Fruit fly (Drosophila melanogaster): ENCODE results near the gene Naa15-16.

Gene Naa15-16

DNA sequence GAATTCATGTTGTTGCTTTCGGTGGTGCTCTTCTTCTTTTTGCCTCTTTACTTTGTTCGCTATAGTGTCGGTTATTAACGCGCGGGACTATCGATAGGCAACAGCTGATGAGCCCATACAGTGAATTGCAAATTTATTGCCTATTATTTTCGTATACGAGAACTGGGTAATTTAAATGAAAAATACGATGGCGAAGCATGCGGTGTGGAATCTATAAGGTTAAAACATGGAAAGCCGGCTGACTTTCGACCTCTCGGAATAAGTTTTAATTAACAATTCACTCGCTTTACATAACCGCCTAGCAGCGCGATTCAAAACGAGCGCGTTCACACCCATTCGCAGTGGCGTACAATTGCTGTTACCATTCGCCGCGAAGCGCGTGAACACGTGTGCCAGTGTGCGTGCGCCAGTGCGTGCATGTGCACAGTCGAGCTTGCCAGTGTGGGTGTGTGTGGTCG, at the start of gene Naa15-16, which contains the start of gene mRpS14:
TSS of gene Naa15-16 (plus strand) at position 116 of the 458 bp plus-strand sequence.
TSS of gene mRpS14 (minus strand) at position 370 of the 458 bp plus-strand sequence.
- no peak for TF ChIP-seq insv (optimal IDR thresholded peaks at IDR 0.05)
- TF ChIP-seq Myc (optimal IDR thresholded peaks at IDR 0.05) = no peak
- TF ChIP-seq Sin3A (optimal IDR thresholded peaks at IDR 0.05) = no peak
- no peak for TF ChIP-seq ttk (optimal IDR thresholded peaks at IDR 0.05)
- TF ChIP-seq h (optimal IDR thresholded peaks at IDR 0.05) = no peak
- TF ChIP-seq psq (optimal IDR thresholded peaks at IDR 0.05) = no peak

DNA sequence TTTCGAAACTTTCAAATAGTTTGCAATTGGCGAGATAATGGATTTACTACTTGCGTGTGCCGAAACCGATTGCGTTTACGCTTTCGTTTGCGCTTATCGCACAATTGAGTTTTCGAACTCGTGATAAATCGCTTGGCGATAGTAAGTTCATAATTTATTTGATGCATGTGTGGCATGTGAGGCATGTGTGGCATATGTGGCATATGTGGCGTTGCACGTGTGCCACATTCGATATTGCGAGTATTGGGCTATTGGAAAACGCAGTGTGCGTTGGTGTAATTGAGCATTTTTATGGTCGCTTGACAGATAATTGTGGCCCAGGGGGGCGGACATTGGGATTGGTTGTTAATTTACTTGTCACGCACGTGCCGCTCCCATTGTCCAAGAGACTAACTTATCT, 46.0 kb upstream of the Naa15-16 start:
- no peak for TF ChIP-seq h (optimal IDR thresholded peaks at IDR 0.05)
- no peak for TF ChIP-seq psq (optimal IDR thresholded peaks at IDR 0.05)
- TF ChIP-seq ttk (optimal IDR thresholded peaks at IDR 0.05) = no peak
- TF ChIP-seq insv (optimal IDR thresholded peaks at IDR 0.05) = no peak
- no peak for TF ChIP-seq Sin3A (optimal IDR thresholded peaks at IDR 0.05)

DNA sequence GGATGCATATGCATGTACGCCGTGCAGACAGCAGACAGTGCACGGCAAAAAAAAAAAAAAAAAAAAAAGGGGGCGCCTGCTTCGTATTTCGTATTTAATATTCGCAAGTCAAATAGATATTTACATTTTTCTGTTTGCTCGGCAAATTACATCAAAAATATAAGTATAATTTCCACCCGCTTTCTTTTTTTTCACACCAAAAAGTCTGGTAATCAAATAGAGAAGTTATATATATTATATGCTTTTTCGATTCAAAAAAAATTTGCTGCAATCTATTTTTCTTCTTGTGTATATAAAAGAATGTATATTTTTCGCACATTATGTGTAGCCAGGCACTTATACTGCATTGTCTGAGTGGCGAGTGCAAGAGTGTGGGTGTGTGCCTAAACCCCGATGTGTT, 31.5 kb upstream of the Naa15-16 start:
- TF ChIP-seq insv (optimal IDR thresholded peaks at IDR 0.05) = no peak
- no peak for TF ChIP-seq ttk (optimal IDR thresholded peaks at IDR 0.05)
- TF ChIP-seq psq (optimal IDR thresholded peaks at IDR 0.05) = no peak
- no peak for TF ChIP-seq Sin3A (optimal IDR thresholded peaks at IDR 0.05)
- no peak for TF ChIP-seq Myc (optimal IDR thresholded peaks at IDR 0.05)
- no peak for TF ChIP-seq h (optimal IDR thresholded peaks at IDR 0.05)

DNA sequence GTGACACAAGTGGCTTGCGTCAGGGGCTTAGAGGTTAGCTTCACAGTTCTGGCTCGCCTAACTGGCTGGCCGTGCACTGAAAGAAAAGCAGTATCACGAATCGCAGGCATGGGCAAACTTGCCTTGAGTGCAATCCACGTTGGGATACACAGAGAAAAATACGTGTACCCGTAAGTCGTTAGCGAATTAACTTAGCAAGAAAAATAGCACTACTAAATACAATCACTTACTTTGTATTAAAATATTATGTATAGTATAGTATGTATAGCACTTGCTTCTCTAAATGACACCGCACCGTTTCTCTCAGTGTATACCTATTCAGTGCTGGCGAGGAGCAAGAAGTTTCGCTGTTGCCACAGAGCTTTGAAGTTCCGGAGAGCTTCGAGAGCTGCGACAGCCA, 26.6 kb upstream of the Naa15-16 start:
- TF ChIP-seq h (optimal IDR thresholded peaks at IDR 0.05) (no peak), ttk (optimal IDR thresholded peaks at IDR 0.05) (no peak)

DNA sequence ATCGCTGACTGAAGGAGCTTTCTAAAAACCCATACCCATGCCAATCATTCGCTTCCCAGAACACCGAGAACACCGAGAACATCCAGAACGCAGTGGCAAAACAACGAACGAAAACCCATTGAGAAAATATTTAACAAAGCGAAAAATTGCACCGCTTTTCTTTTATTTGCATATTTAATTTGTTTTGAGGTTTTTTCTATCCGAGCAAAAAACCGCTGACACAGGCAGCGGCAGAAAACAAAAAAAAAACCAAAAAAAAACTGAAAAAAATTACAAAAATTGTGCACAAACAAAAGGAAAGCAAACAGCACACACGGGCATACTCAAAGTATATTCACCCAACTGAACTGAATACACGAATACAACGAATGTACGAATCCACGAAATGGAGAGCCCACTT, 18.2 kb upstream of the Naa15-16 start:
- TF ChIP-seq insv (optimal IDR thresholded peaks at IDR 0.05) = no peak
- TF ChIP-seq psq (optimal IDR thresholded peaks at IDR 0.05) = no peak
- TF ChIP-seq h (optimal IDR thresholded peaks at IDR 0.05) = no peak
- TF ChIP-seq Myc (optimal IDR thresholded peaks at IDR 0.05) = no peak
- TF ChIP-seq ttk (optimal IDR thresholded peaks at IDR 0.05) = no peak
- TF ChIP-seq Sin3A (optimal IDR thresholded peaks at IDR 0.05) = no peak

DNA sequence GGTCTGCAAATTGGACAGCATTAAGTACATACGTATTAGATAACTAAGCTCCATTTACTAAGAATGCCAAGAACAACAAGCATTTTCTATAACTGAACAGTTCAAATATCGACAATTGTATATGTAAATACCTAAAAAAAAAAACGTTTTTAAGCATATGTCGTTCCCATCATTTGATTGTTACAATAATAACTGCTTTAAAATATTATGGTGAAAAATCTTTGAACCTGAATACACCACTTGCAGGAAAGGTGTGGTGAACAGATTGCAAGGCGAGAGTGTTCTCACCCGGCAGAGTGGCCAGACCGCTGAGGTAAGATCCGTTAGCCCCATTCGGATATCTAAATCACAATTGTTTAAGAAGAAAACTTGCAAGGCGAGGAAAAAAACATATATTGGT, 5.0 kb upstream of the Naa15-16 start, which contains the start of gene narya:
TSS of gene narya (plus strand) at position 301 of the 400 bp plus-strand sequence.
- TF ChIP-seq Myc (optimal IDR thresholded peaks at IDR 0.05) (no peak), ttk (optimal IDR thresholded peaks at IDR 0.05) (no peak), h (optimal IDR thresholded peaks at IDR 0.05) (no peak), psq (optimal IDR thresholded peaks at IDR 0.05) (no peak), insv (optimal IDR thresholded peaks at IDR 0.05) (no peak), Sin3A (optimal IDR thresholded peaks at IDR 0.05) (no peak)

DNA sequence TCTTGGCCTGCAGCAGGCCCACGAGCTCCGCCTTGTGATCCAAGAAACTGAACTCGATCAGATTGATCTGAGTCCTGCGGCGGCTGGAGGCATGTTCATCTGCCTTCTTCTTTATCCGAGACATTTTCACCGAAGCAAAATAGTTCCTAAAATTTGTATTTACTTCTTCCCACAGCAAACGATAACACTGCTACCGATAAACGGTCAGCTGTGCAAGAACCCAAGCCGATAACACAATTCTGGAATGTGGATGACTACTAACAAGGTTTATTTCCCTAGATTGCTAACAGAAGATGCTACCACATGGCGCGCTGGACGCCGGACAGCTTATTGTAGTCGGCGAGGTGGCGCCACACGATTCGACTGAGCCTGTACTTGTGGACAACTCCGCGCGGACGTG, 650 bp upstream of the Naa15-16 start, which contains the start of gene CG32533:
TSS of gene CG32533 (minus strand) at position 278 of the 400 bp plus-strand sequence.
- no peak for TF ChIP-seq insv (optimal IDR thresholded peaks at IDR 0.05)
- no peak for TF ChIP-seq h (optimal IDR thresholded peaks at IDR 0.05)
- no peak for TF ChIP-seq Myc (optimal IDR thresholded peaks at IDR 0.05)
- TF ChIP-seq Sin3A (optimal IDR thresholded peaks at IDR 0.05) = no peak
- TF ChIP-seq psq (optimal IDR thresholded peaks at IDR 0.05) = no peak
- no peak for TF ChIP-seq ttk (optimal IDR thresholded peaks at IDR 0.05)

DNA sequence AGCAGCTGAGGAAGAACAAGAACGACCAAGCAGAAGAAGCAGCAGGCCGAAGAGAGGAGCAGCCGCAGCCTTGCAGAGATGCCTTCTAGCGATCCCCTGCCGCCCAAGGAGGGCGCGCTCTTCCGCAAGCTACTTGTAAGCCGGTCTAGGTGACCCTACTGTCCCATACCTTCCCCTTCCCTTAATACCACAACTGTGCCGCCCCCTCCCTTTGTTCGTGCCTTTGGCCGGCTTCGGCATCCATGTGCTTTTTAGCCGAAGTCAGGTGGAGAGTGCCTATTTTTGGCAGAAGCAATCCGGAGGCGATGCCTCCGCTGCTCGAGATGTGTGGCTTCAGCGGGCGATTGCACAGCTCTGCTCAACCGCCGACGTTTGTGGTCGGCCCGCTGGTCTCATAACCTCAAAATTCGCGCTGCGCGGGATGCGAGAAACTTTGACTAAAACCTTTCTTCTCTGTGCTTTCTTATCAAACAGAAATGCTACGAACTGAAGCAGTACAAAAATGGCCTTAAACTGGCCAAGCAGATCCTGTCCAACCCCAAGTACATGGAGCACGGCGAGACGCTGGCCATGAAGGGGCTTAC, 852 bp downstream of the Naa15-16 start:
- TF ChIP-seq Sin3A (optimal IDR thresholded peaks at IDR 0.05) (no peak), Myc (optimal IDR thresholded peaks at IDR 0.05) (no peak), insv (optimal IDR thresholded peaks at IDR 0.05) (no peak), h (optimal IDR thresholded peaks at IDR 0.05) (no peak)

DNA sequence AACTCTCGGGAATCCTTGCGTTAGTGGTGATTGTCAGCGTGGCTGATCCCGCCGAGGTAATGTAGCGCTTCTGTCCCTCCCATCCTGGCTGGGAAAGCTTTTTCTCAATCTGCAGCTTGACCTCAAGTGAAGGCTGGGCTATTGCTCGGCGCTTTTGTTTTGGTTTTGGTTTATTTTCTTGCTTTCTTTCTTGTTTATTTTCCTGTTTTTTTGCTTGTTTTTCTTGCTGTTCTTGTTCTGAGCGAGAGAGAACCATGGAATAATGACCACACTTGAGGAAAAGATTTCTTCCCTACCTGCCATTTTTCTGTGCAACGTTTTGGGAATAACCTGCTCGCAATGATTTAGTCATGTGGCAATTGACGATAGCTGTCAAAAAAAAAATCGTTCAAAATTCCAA, 5.3 kb downstream of the Naa15-16 start:
- TF ChIP-seq ttk (optimal IDR thresholded peaks at IDR 0.05) = no peak
- TF ChIP-seq h (optimal IDR thresholded peaks at IDR 0.05) = no peak
- TF ChIP-seq Sin3A (optimal IDR thresholded peaks at IDR 0.05) = no peak
- no peak for TF ChIP-seq insv (optimal IDR thresholded peaks at IDR 0.05)

DNA sequence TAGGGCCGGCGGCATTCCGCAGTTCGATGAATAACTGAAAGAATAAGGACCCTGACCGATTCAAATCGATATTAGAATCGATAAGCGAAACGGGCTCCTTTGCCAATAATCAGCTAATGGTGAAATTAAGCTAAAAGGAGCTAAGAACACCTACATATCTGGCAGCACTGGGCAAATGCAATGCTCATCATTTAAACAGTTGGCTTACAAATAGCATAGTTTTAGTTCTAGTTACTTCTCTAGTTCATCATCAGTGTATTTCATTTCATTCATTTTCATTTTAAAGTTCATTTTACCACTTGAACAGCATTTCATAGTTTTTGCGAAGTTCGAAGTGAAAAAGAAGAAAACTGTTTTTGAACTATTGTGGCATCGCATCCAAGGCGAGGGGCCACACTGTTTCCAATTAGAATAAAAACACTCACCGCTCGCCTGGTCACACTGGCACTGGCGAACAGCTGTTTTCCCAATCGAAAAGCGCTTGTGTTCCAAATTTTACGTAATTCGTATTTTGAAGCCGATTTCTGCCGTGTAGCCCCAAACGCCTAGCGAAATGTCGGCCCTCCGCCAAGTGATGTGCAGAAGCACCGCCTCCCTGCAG, 12.3 kb downstream of the Naa15-16 start, which contains the start of the genes pcm and ND-18:
TSS of gene pcm (minus strand) at position 28 of the 601 bp plus-strand sequence.
TSS of gene ND-18 (plus strand) at position 438 of the 601 bp plus-strand sequence.
- no peak for TF ChIP-seq psq (optimal IDR thresholded peaks at IDR 0.05)
- TF ChIP-seq h (optimal IDR thresholded peaks at IDR 0.05) = no peak
- no peak for TF ChIP-seq insv (optimal IDR thresholded peaks at IDR 0.05)
- no peak for TF ChIP-seq Myc (optimal IDR thresholded peaks at IDR 0.05)
- TF ChIP-seq Sin3A (optimal IDR thresholded peaks at IDR 0.05) = no peak
- no peak for TF ChIP-seq ttk (optimal IDR thresholded peaks at IDR 0.05)

DNA sequence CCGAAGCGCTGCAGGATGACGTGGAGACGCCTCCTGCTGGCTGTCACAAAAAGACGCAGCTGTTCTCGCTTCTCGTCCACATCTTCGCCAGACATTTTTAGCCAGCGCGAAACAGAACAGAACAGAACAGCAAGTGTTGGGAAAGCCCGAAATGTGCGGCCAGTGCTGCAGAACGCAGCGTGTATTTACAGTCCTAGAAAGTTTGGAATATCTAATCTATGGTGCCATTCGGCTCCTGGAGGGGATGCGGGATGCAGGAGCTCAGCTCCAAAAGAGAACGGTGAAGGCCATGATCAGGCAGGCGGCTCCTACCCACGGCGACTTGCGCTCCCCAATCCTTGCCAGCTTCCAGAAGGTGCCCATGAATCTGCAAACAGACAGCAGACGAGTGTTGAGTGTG, 14.5 kb downstream of the Naa15-16 start, which contains the start of gene CG12204:
TSS of gene CG12204 (minus strand) at position 117 of the 400 bp plus-strand sequence.
- TF ChIP-seq insv (optimal IDR thresholded peaks at IDR 0.05) (no peak), ttk (optimal IDR thresholded peaks at IDR 0.05) (no peak), h (optimal IDR thresholded peaks at IDR 0.05) (no peak), Sin3A (optimal IDR thresholded peaks at IDR 0.05) (no peak), psq (optimal IDR thresholded peaks at IDR 0.05) (no peak), Myc (optimal IDR thresholded peaks at IDR 0.05) (no peak)

DNA sequence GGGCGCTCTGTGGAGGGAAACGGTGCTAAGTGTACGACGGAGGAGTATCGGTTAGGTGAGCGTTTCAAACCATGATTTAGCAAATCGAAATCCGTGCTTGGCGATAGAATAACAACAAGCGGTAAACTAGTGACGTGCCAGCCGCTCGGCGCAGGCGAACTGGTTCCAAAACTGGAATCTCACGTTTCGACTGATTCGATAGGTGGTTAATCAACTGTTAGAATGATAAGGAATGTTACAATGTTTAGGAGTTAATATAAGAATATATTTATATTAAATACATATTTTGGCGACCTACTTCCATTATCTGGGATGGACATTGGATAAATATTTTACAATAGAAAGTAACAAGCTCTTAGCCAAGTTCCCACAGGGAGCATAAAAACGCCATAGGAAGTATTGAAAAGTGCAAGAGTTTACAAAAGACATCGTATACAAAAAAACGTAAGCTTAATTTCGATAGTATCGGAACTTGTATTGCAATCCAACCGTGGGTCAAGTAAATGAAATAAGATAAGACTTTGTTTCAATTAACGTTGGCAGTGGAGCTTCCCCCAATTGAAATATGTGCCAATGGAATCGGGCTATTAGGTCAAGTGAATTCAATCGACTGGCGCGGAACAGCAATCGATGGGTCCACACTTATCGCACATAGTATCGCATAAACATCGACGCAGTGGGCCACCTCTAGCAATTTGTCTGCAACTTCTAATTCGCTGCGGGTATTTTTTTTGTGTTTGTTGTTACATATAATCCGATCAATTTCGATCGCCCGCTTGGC, 15.2 kb downstream of the Naa15-16 start, which contains the start of the genes ksh, CG14200 and Pfrx:
TSS of gene ksh (minus strand) at position 163 of the 781 bp plus-strand sequence.
TSS of gene CG14200 (plus strand) at position 676 of the 781 bp plus-strand sequence.
TSS of gene Pfrx (plus strand) at position 676 of the 781 bp plus-strand sequence.
- no peak for TF ChIP-seq ttk (optimal IDR thresholded peaks at IDR 0.05)
- TF ChIP-seq insv (optimal IDR thresholded peaks at IDR 0.05) = no peak
- no peak for TF ChIP-seq psq (optimal IDR thresholded peaks at IDR 0.05)
- TF ChIP-seq Sin3A (optimal IDR thresholded peaks at IDR 0.05) = no peak
- TF ChIP-seq h (optimal IDR thresholded peaks at IDR 0.05) = no peak
- TF ChIP-seq Myc (optimal IDR thresholded peaks at IDR 0.05) = no peak
